Worm (Caenorhabditis elegans) whole organism, young adult: ENCODE results near the gene vap-2.

Experiments
- F22D6.2 ChIP-seq: sonication (generic microtip); optimal IDR thresholded peaks from 2 replicates; lab custom pipeline; 2016; ENCODE audit warnings: mild to moderate bottlenecking, missing genetic modification characterization, missing compliant biosample characterization
- ama-1 ChIP-seq, 3 experiments: fragments of 150-350 bp in 1 of 3; sonication (generic microtip) in 2 of 3; optimal IDR thresholded peaks; 2 replicates each; lab custom pipeline; 2014 to 2018; ENCODE audit warnings: missing biosample characterization in 2 of 3, missing genetic modification characterization in 2 of 3, missing genetic modification reagents in 2 of 3
- dpl-1 ChIP-seq: fragments of 150-350 bp; optimal IDR thresholded peaks from 2 replicates; lab custom pipeline; 2014; ENCODE audit warnings: missing biosample characterization, missing genetic modification reagents, missing genetic modification characterization
- hsf-1 ChIP-seq: fragments of 200-800 bp; sonication (Bioruptor generic); IDR thresholded peaks from 2 replicates; pipeline ENCODE4 v1.3.6; 2022; ENCODE audit warnings: missing genetic modification reagents, missing genetic modification characterization, missing compliant biosample characterization
- lag-1 ChIP-seq: fragments of 200-800 bp; sonication (Bioruptor generic); IDR thresholded peaks from 2 replicates; pipeline ENCODE4 v1.3.6; 2022; ENCODE audit warnings: missing genetic modification reagents, missing genetic modification characterization, missing compliant biosample characterization
- nfya-1 ChIP-seq: sonication (generic microtip); optimal IDR thresholded peaks from 2 replicates; lab custom pipeline; 2017; ENCODE audit warnings: antibody characterized with exemption, missing compliant biosample characterization, missing genetic modification characterization, borderline replicate concordance; ENCODE audit not compliant: insufficient read depth
- nhr-27 ChIP-seq: fragments of 200-800 bp; sonication (Bioruptor generic); optimal IDR thresholded peaks from 2 replicates; lab custom pipeline; 2018; ENCODE audit warnings: mild to moderate bottlenecking, missing genetic modification characterization, moderate library complexity, missing compliant biosample characterization
- snpc-1.1 ChIP-seq: sonication (generic microtip); optimal IDR thresholded peaks from 2 replicates; lab custom pipeline; 2017; ENCODE audit warnings: missing genetic modification characterization, mild to moderate bottlenecking, missing compliant biosample characterization, antibody characterized with exemption, moderate library complexity, missing genotype, missing genetic modification reagents; ENCODE audit not compliant: insufficient read depth
- unc-62 ChIP-seq: fragments of 150-350 bp; optimal IDR thresholded peaks from 2 replicates; lab custom pipeline; 2014; ENCODE audit warnings: missing biosample characterization, missing genetic modification reagents, missing genetic modification characterization
- zim-3 ChIP-seq: sonication (generic microtip); optimal IDR thresholded peaks from 2 replicates; lab custom pipeline; 2017; ENCODE audit warnings: mild to moderate bottlenecking, missing genetic modification characterization, moderate library complexity, missing compliant biosample characterization
- ztf-3 ChIP-seq: fragments of 200-800 bp; sonication (Bioruptor generic); optimal IDR thresholded peaks from 2 replicates; lab custom pipeline; 2018; ENCODE audit warnings: mild to moderate bottlenecking, missing genetic modification characterization, missing compliant biosample characterization

DNA sequence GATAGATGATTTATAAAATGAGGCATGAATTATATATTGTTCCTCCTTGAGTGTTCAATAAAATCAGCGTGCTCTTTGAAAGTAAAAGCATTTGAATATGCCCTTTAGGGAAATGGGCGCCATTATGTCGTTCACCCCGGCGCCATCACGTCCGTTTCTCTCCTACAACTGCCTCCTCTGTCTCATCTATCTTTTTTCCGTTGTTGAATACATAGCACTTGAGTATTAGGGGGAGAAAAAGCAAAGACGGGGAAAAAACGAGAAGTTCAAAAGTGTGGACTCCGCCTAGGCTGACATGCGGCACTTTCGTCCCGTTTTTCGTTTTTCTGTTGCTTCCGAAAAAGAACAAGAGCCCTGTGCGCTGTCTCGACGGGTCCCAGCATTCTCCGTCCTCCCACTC is 24.7 kb downstream of the vap-2 start:
- TF ChIP-seq lag-1 (no peak), unc-62 (GFP tag; lab: Kevin White, UChicago) (no peak), snpc-1.1 (tag; lab: Kevin White, UChicago) (no peak), ztf-3 (no peak), F22D6.2 (no peak), ama-1 (optimal IDR thresholded peaks at IDR 0.05; lab: Kevin White, UChicago) (no peak), ama-1 (GFP tag; optimal IDR thresholded peaks at IDR 0.05; lab: Kevin White, UChicago) (no peak), zim-3 (no peak), nfya-1 (tag; lab: Kevin White, UChicago) (no peak), dpl-1 (GFP tag; lab: Kevin White, UChicago) (no peak), nhr-27 (no peak), hsf-1 (GFP tag; lab: Robert Waterston, UW) (no peak)
